Worm (Caenorhabditis elegans) whole organism, L4 larva: ENCODE measurements around the gene F14D7.9.

ENCODE experiments used
- ama-1 ChIP-seq: fragments of 150-350 bp; optimal IDR thresholded peaks from 2 replicates; lab custom pipeline; 2014; ENCODE audit warnings: inconsistent platforms, mixed read lengths
- fos-1 ChIP-seq: fragments of 150-350 bp; optimal IDR thresholded peaks from 2 replicates; lab custom pipeline; 2014; ENCODE audit warnings: missing biosample characterization, missing genetic modification characterization
- hlh-30 ChIP-seq: sonication (generic microtip); optimal IDR thresholded peaks from 2 replicates; lab custom pipeline; 2017; ENCODE audit warnings: antibody characterized with exemption, mild to moderate bottlenecking, missing genetic modification characterization, missing compliant biosample characterization; ENCODE audit not compliant: insufficient read depth
- nhr-11 ChIP-seq: fragments of 150-350 bp; optimal IDR thresholded peaks from 2 replicates; lab custom pipeline; 2014; ENCODE audit warnings: missing biosample characterization, missing genetic modification characterization
- nhr-77 ChIP-seq: fragments of 150-350 bp; optimal IDR thresholded peaks from 2 replicates; lab custom pipeline; 2014; ENCODE audit warnings: missing biosample characterization, missing genetic modification characterization

- TF ChIP-seq nhr-77 (tag; lab: Kevin White, UChicago): no peak
- TF ChIP-seq fos-1 (tag; lab: Kevin White, UChicago): no peak
- TF ChIP-seq hlh-30 (tag; lab: Kevin White, UChicago): no peak
- TF ChIP-seq ama-1 (lab: Kevin White, UChicago): no peak
- no peak for TF ChIP-seq nhr-11 (tag; lab: Kevin White, UChicago)
Measured at ce11 chrV:14248025-14248424, 46.5 kb upstream of the F14D7.9 start, which contains the start of gene K02E11.4.
